Fruit fly (Drosophila melanogaster) ovary, adult (tissue): ENCODE results near the gene Dci.

Source experiments
- CG17801 ChIP-seq: fragments of 200-800 bp; optimal IDR thresholded peaks from 2 replicates; lab custom pipeline; 2019; ENCODE audit warnings: missing biosample characterization, mild to moderate bottlenecking, missing genetic modification characterization, moderate library complexity; ENCODE audit not compliant: partially characterized antibody

Gene Dci

DNA sequence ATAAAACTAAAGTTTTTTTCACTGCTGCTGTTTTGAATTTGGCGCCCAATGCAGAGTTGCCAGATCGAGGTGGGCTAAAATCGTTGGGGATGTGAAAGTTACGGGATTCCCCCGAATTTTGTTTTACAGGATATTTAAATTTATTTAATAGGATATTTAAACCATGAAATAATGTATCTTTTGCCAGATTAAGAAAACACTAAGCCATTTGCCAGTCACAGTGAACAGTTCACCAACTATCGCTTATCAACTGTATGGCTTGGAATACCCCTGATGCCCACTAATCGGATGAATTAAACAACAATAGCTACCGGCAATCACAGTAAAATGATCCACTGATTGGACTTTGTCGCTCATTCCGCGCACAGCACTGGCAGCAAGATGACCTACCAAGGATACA, at the start of gene Dci:
TSS of gene Dci (plus strand) at position 286 of the 400 bp plus-strand sequence.
- TF ChIP-seq CG17801 (GFP tag; lab: Kevin White, UChicago): peak; percentile 33

dm6 chr3L:801860-802462, 49.2 kb upstream of the Dci start:
- TF ChIP-seq CG17801 (GFP tag; lab: Kevin White, UChicago): no peak

DNA sequence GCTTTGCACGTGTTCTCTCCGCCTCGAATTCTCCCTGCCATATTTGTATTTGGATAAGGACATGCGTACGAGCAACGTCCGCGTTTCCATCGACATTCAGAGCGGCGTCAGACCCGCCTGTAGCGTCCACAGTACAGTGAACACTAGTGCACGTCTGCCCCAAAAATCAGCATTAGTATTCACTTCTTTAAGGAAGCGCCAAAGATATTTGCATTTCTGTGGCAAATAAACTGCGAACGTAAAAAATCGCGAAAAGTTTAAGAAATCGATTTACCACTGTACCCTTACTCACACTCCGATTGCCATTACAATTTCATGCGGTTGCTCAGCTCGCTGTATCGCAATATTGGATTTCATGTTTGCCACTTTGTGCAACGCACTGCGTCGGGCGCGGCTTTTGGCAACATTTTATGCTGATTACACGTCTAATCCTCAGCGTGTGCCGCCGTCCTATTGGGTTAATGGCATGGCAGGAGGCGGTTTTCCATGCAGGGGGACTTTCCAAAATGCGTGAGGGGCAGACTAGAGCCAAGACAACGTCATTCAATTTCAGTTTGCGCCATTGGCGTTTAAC, 48.4 kb upstream of the Dci start:
- no peak for TF ChIP-seq CG17801 (GFP tag; lab: Kevin White, UChicago)

DNA sequence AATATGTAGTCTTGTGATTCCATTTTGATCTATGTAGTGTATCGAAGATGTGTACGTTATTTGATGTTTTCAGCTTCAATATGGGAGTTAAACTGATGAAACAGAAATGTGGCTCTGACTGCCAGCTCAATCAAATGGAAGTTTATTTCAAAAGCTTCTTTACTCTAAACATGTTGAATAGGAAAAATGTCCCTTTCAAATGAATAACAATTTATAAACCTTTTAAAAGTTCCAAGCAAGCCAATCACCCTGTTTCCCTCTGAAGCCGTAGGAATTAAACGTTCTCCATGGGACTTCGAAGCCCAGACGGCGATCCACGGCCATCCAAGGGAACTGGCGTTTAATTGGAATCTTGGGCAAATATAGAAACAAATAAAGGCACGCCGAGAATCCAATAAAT, 47.2 kb upstream of the Dci start, which contains the start of gene CG13898:
TSS of gene CG13898 (minus strand) at position 101 of the 400 bp plus-strand sequence.
- no peak for TF ChIP-seq CG17801 (GFP tag; lab: Kevin White, UChicago)

DNA sequence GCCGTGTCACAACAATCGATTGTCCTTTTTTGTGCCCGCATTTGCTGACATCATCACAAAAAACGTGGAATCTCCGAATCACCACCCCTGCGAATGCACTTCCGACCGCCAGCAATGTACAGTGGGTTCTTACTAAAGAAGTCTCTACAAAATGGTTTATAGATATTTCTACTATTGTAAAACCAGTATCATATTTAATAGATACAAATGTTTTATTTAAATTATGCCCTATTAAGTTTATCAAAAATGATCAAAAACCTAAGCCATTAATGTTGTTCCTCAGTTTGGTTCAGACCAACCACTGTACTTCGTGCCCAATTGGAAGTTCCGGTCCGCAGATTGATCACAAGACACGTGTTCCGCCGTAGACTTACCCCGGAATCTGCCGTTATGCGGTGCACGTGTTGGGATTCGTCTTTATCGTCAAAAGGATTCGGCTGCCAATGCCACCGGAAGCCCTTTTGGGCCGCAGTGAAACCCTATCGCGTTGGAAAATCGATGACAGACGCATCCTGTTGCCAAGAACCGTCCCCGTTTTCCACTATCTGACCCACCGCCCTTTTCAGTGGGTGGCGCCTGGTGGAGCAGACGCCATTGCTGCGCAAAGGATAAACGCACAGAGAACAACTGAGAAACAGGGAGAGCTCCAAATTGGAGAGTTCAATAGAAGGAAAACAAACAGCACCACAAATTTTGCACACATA, 46.4 kb upstream of the Dci start:
- no peak for TF ChIP-seq CG17801 (GFP tag; lab: Kevin White, UChicago)

DNA sequence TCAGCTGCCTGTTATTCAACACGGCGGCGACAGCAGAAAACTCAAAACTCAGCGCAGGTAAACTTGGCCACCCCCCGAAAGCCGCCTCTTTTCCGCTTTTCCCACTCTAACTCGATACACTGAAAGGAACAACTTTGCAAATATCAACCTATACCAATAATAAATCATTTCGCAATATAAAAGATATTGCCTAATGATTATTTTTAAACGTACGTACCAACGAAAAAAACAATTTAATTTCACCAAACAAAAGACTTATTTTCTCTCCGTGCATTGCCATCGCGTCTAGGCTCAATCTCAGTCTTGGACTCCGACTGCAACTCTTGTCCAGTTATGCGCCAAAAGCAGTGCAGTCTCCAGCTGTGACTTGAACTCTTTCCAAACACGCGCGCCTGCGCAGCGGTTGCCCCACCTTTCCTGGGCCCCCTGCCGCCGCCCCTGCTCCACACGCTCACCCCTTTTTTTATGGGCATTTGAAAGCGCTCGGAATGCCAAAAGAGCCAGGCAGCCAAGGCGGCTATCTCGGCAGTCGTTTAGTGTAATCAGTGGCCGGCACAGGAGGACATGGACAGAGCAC, 45.4 kb upstream of the Dci start:
- TF ChIP-seq CG17801 (GFP tag; lab: Kevin White, UChicago): no peak

DNA sequence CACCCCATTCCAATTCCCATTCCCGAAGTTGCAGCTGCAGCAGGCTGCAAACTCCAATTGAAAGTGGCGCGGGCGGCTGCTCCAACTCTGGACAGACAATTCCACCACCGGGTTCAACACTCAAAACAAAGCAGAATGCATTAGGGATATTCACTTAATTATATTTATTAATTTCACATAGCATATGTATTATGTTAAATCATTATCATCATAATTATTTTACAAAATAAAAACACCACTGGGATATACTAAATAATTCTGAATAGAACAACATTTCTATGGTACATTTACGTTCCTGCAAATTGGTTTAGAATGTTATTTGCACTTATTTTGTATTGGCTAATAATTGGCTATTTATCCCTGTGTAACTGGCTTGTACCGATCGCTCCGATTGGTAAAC, 43.7 kb upstream of the Dci start:
- TF ChIP-seq CG17801 (GFP tag; lab: Kevin White, UChicago): no peak

DNA sequence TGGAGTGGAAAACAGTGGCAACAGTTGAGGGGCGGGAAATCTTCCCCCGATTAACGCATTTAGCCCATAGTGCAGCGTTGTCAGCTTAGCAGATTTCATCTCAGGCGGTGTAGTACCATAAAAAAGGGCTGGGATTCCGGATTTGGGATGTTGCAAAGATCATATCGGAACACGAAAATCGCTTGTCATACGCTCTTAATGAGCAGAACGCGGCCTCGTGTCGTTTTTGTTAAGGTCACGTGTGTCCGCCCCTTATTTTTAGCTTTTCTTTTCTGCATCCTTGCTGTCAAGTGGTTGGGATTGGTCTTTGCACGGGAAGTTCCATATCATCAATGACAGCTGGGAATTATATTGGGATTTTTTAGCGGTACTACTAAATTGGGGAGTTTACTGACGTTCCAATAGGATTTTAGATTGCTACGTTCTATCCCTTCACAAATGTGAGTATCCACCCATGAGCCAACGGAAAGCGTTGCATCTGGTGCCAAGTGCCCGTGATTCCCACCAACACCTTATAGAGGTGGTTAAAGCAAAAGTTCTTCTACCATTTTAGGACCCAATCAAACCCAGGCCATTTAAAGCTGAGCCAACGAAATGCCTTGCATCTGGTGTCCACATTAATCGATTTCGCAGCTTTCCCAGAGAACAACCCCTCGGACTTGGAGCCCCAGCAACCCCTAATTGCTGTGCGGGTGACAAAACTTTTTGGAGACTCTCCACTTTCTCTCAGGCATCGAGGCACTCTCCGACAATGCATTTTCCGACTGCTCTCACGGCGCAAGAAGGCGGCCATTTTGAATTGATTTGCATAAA, 42.2 kb upstream of the Dci start:
- TF ChIP-seq CG17801 (GFP tag; lab: Kevin White, UChicago): no peak

- TF ChIP-seq CG17801 (GFP tag; lab: Kevin White, UChicago): no peak
Measured at dm6 chr3L:809538-809805, 41.7 kb upstream of the Dci start.

DNA sequence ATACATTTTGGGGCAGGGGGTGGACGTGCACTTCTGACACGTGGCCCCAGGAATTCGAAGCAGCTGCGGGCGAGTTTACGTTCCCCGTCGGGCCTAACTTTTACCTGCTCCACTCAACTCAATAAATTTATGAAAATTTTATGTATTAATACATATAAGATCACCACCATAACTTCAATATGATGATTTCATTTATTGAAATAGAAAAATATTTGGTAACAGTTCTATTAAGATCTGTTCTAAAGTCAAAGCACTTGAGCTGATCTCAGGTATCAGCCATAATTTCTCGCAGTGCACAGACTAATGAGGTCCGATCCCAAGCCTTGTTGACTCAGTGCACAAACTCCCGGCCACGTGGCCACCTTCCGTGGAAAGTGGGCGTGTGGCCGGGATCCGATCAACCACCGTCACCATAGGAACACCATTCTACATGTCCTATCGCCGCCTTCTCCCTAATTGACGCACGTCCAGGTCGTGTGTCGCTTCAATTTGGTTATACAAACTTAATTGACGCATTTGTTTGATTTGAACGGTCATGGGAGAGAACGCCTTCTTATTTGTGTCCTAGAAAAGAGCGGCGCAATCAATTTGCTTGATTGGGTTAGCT, 41.0 kb upstream of the Dci start:
- no peak for TF ChIP-seq CG17801 (GFP tag; lab: Kevin White, UChicago)

DNA sequence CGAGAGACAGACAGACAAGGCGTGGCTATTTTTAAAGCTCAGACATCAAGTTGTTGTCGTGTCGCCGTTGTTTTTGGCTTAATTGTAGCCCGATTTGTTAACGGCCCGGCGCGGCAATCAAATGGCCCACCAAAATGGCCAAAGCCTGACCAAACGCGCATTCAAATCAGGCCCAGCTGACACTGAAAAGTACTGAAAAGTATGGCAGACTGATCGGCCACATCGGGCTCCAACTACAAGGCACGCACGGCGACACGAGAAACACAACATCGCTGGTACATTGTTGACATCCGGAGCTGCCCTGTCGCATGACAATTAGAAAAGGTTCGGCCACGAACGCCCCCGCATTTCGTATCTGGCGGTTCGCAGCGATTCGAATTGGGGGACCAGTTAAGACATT, 39.3 kb upstream of the Dci start:
- TF ChIP-seq CG17801 (GFP tag; lab: Kevin White, UChicago): no peak

- no peak for TF ChIP-seq CG17801 (GFP tag; lab: Kevin White, UChicago)
Measured at dm6 chr3L:813229-813837, 37.8 kb upstream of the Dci start.

DNA sequence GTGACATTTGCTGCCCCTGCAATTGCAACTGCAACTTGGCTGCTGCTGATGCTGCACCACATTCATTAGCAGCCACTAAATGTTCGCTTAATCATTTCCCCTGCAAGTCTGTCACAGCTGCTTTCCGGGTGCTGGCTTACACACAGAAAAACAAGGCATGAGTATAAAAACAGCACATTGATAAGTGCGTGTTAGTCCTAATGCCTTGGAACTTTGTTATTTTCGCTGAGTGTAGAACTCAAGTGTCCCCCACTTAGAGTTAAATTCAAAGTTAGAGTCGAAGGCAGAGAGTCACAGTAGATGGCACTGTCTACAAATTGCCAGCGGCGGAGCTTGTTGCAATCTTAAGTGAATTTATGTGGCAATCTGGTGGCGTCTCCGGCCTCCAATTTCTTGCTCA, 37.2 kb upstream of the Dci start:
- no peak for TF ChIP-seq CG17801 (GFP tag; lab: Kevin White, UChicago)
